Fruit fly (Drosophila melanogaster) whole organism, embryonic: ENCODE data around the gene CycG.

Experiments used
- BtbVII ChIP-seq: fragments of 200-800 bp; sonication (Bioruptor generic); optimal IDR thresholded peaks from 3 replicates; lab custom pipeline; 2017; ENCODE audit warnings: missing biosample characterization, mild to moderate bottlenecking, missing genetic modification characterization
- C15 ChIP-seq: fragments of 200-800 bp; sonication (Bioruptor generic); IDR thresholded peaks from 3 replicates; pipeline ENCODE4 v1.3.6; 2022; ENCODE audit warnings: missing biosample characterization, missing genetic modification characterization
- CG1024 ChIP-seq: fragments of 200-800 bp; sonication (Bioruptor generic); IDR thresholded peaks from 2 replicates; pipeline ENCODE4 v1.3.6; 2022; ENCODE audit warnings: missing biosample characterization, missing genetic modification characterization
- CG11723 ChIP-seq: fragments of 200-800 bp; sonication (Bioruptor generic); optimal IDR thresholded peaks from 2 replicates; lab custom pipeline; 2017; ENCODE audit warnings: missing biosample characterization, mild to moderate bottlenecking, missing genetic modification characterization
- CG1233 ChIP-seq: fragments of 200-800 bp; sonication (Bioruptor generic); optimal IDR thresholded peaks from 4 replicates; lab custom pipeline; 2018; ENCODE audit warnings: missing biosample characterization, mild to moderate bottlenecking, missing genetic modification characterization
- CG12942 ChIP-seq: fragments of 200-800 bp; sonication (Bioruptor generic); optimal IDR thresholded peaks from 3 replicates; lab custom pipeline; 2016; ENCODE audit warnings: missing biosample characterization, missing genetic modification characterization
- CG14710 ChIP-seq: fragments of 200-800 bp; sonication (Bioruptor generic); optimal IDR thresholded peaks from 3 replicates; lab custom pipeline; 2019; ENCODE audit warnings: missing biosample characterization, mild to moderate bottlenecking, missing genetic modification characterization, moderate library complexity
- CG18619 ChIP-seq: fragments of 200-800 bp; sonication (Bioruptor generic); optimal IDR thresholded peaks from 3 replicates; lab custom pipeline; 2017; ENCODE audit warnings: missing biosample characterization, mild to moderate bottlenecking, missing genetic modification characterization
- CG2120 ChIP-seq: fragments of 200-800 bp; sonication (Bioruptor generic); optimal IDR thresholded peaks from 3 replicates; lab custom pipeline; 2016; ENCODE audit warnings: missing biosample characterization, missing genetic modification characterization
- CG31365 ChIP-seq: fragments of 200-800 bp; sonication (Bioruptor generic); optimal IDR thresholded peaks from 2 replicates; lab custom pipeline; 2018; ENCODE audit warnings: missing biosample characterization, mild to moderate bottlenecking, missing genetic modification characterization
- CG32532 ChIP-seq: fragments of 200-800 bp; sonication (Bioruptor generic); IDR thresholded peaks from 2 replicates; pipeline ENCODE4 v1.3.6; 2022; ENCODE audit warnings: missing biosample characterization, missing genetic modification characterization
- CG34224 ChIP-seq: fragments of 200-800 bp; sonication (Bioruptor generic); IDR thresholded peaks from 3 replicates; pipeline ENCODE4 v1.3.6; 2022; ENCODE audit warnings: missing biosample characterization, missing genetic modification characterization; ENCODE audit not compliant: partially characterized antibody
- CG4404 ChIP-seq: fragments of 200-800 bp; sonication (Bioruptor generic); IDR thresholded peaks from 2 replicates; pipeline ENCODE4 v1.3.6; 2022; ENCODE audit warnings: missing biosample characterization, missing genetic modification characterization
- CG6175 ChIP-seq: fragments of 200-800 bp; sonication (Bioruptor generic); IDR thresholded peaks from 3 replicates; pipeline ENCODE4 v1.3.6; 2022; ENCODE audit warnings: missing biosample characterization, missing genetic modification characterization
- CG7987 ChIP-seq: fragments of 200-800 bp; sonication (Bioruptor generic); optimal IDR thresholded peaks from 2 replicates; lab custom pipeline; 2018; ENCODE audit warnings: missing biosample characterization, mild to moderate bottlenecking, missing genetic modification characterization, moderate library complexity
- CG8281 ChIP-seq: fragments of 200-800 bp; sonication (Bioruptor generic); optimal IDR thresholded peaks from 2 replicates; lab custom pipeline; 2018; ENCODE audit warnings: missing biosample characterization, mild to moderate bottlenecking, missing genetic modification characterization, moderate library complexity
- CG9797 ChIP-seq: fragments of 200-800 bp; sonication (Bioruptor generic); optimal IDR thresholded peaks from 3 replicates; lab custom pipeline; 2018; ENCODE audit warnings: missing biosample characterization, mild to moderate bottlenecking, missing genetic modification characterization
- Elba2 ChIP-seq: fragments of 200-800 bp; sonication (Bioruptor generic); optimal IDR thresholded peaks from 3 replicates; lab custom pipeline; 2016; ENCODE audit warnings: missing biosample characterization, missing genetic modification characterization
- HHEX ChIP-seq: fragments of 200-800 bp; sonication (Bioruptor generic); optimal IDR thresholded peaks from 3 replicates; lab custom pipeline; 2017; ENCODE audit warnings: missing biosample characterization, mild to moderate bottlenecking, missing genetic modification characterization, missing genetic modification reagents
- HLH3B ChIP-seq: fragments of 200-800 bp; sonication (Bioruptor generic); IDR thresholded peaks from 2 replicates; pipeline ENCODE4 v1.3.6; 2022; ENCODE audit warnings: missing biosample characterization, missing genetic modification characterization
- HLH54F ChIP-seq: fragments of 200-800 bp; sonication (Bioruptor generic); optimal IDR thresholded peaks from 3 replicates; lab custom pipeline; 2016; ENCODE audit warnings: missing biosample characterization, missing genetic modification characterization
- Hey ChIP-seq: fragments of 200-800 bp; sonication (Bioruptor generic); optimal IDR thresholded peaks from 3 replicates; lab custom pipeline; 2018; ENCODE audit warnings: missing biosample characterization, mild to moderate bottlenecking, missing genetic modification characterization
- Hr39 ChIP-seq: fragments of >200 bp; optimal IDR thresholded peaks from 2 replicates; lab custom pipeline; 2017
- Kr ChIP-seq: fragments of 200-800 bp; sonication (Bioruptor generic); optimal IDR thresholded peaks from 2 replicates; lab custom pipeline; 2017; ENCODE audit warnings: missing biosample characterization, mild to moderate bottlenecking, missing genetic modification characterization
- Mrtf ChIP-seq: fragments of 200-800 bp; sonication (Bioruptor generic); IDR thresholded peaks from 3 replicates; pipeline ENCODE4 v1.3.6; 2022; ENCODE audit warnings: missing biosample characterization, missing genetic modification characterization
- NC2β ChIP-seq: fragments of 200-800 bp; sonication (Bioruptor generic); optimal IDR thresholded peaks from 2 replicates; lab custom pipeline; 2016; ENCODE audit warnings: missing biosample characterization, missing genetic modification characterization
- NfI ChIP-seq: fragments of 200-800 bp; sonication (Bioruptor generic); optimal IDR thresholded peaks from 3 replicates; lab custom pipeline; 2018; ENCODE audit warnings: missing biosample characterization, mild to moderate bottlenecking, missing genetic modification characterization, moderate library complexity
- Rfx ChIP-seq: fragments of 200-800 bp; sonication (Bioruptor generic); IDR thresholded peaks from 2 replicates; pipeline ENCODE4 v1.3.6; 2022; ENCODE audit warnings: missing biosample characterization, missing genetic modification characterization
- Side ChIP-seq: fragments of 200-800 bp; sonication (Bioruptor generic); optimal IDR thresholded peaks from 2 replicates; lab custom pipeline; 2016; ENCODE audit warnings: missing biosample characterization, missing genetic modification characterization
- Taf1 ChIP-seq: fragments of 200-800 bp; sonication (Bioruptor generic); IDR thresholded peaks from 2 replicates; pipeline ENCODE4 v1.3.6; 2022; ENCODE audit warnings: missing biosample characterization, missing genetic modification characterization
- Xbp1 ChIP-seq: fragments of 200-800 bp; sonication (Bioruptor generic); optimal IDR thresholded peaks from 3 replicates; lab custom pipeline; 2016; ENCODE audit warnings: missing biosample characterization, mild to moderate bottlenecking, missing genetic modification characterization
- al ChIP-seq: fragments of 200-800 bp; sonication (Bioruptor generic); IDR thresholded peaks from 2 replicates; pipeline ENCODE4 v1.3.6; 2022; ENCODE audit warnings: missing biosample characterization, missing genetic modification characterization
- ara ChIP-seq: fragments of 200-800 bp; sonication (Bioruptor generic); IDR thresholded peaks from 2 replicates; pipeline ENCODE4 v1.3.6; 2022; ENCODE audit warnings: missing biosample characterization, missing genetic modification characterization
- cwo ChIP-seq: fragments of 200-800 bp; sonication (Bioruptor generic); optimal IDR thresholded peaks from 3 replicates; lab custom pipeline; 2017; ENCODE audit warnings: missing biosample characterization, missing genetic modification characterization, mild to moderate bottlenecking, moderate library complexity, missing genetic modification reagents
- danr ChIP-seq: fragments of 200-800 bp; sonication (Bioruptor generic); IDR thresholded peaks from 2 replicates; pipeline ENCODE4 v1.3.6; 2022; ENCODE audit warnings: missing biosample characterization, missing genetic modification characterization
- en ChIP-seq: fragments of 200-800 bp; sonication (Bioruptor generic); optimal IDR thresholded peaks from 2 replicates; lab custom pipeline; 2016; ENCODE audit warnings: missing biosample characterization, missing genetic modification characterization
- gem ChIP-seq: fragments of 200-800 bp; sonication (Bioruptor generic); optimal IDR thresholded peaks from 2 replicates; lab custom pipeline; 2019; ENCODE audit warnings: missing biosample characterization, mild to moderate bottlenecking, missing genetic modification characterization, moderate library complexity
- gt ChIP-seq: fragments of 200-800 bp; sonication (Bioruptor generic); IDR thresholded peaks from 2 replicates; pipeline ENCODE4 v1.3.6; 2022; ENCODE audit warnings: missing biosample characterization, missing genetic modification characterization
- ind ChIP-seq: fragments of 200-800 bp; sonication (Bioruptor generic); optimal IDR thresholded peaks from 3 replicates; lab custom pipeline; 2016; ENCODE audit warnings: missing biosample characterization, missing genetic modification characterization
- jumu ChIP-seq: fragments of 200-800 bp; sonication (Bioruptor generic); optimal IDR thresholded peaks from 3 replicates; lab custom pipeline; 2016; ENCODE audit warnings: missing biosample characterization, missing genetic modification characterization
- lab ChIP-seq: fragments of 200-800 bp; sonication (Bioruptor generic); optimal IDR thresholded peaks from 3 replicates; lab custom pipeline; 2017; ENCODE audit warnings: missing biosample characterization, missing genetic modification characterization, mild to moderate bottlenecking, moderate library complexity, missing genetic modification reagents
- mld ChIP-seq: fragments of 200-800 bp; sonication (Bioruptor generic); IDR thresholded peaks from 3 replicates; pipeline ENCODE4 v1.3.6; 2022; ENCODE audit warnings: missing biosample characterization, missing genetic modification characterization; ENCODE audit not compliant: partially characterized antibody
- prd ChIP-seq, 3 experiments: fragments of >200 bp in 2 of 3; fragments of 200-800 bp in 1 of 3; sonication (Bioruptor generic) in 1 of 3; optimal IDR thresholded peaks in 2 of 3; IDR thresholded peaks in 1 of 3; 2 replicates in 2 of 3; 3 replicates in 1 of 3; pipeline versions ENCODE4 v1.3.6 to Lab custom; 2017 to 2022; ENCODE audit warnings: missing biosample characterization in 1 of 3, missing genetic modification characterization in 1 of 3
- sens-2 ChIP-seq: fragments of 200-800 bp; sonication (Bioruptor generic); IDR thresholded peaks from 2 replicates; pipeline ENCODE4 v1.3.6; 2022; ENCODE audit warnings: missing biosample characterization, missing genetic modification characterization
- shn ChIP-seq: fragments of 200-800 bp; sonication (Bioruptor generic); optimal IDR thresholded peaks from 3 replicates; lab custom pipeline; 2016; ENCODE audit warnings: missing biosample characterization, missing genetic modification characterization
- slou ChIP-seq: fragments of 200-800 bp; sonication (Bioruptor generic); optimal IDR thresholded peaks from 3 replicates; lab custom pipeline; 2016; ENCODE audit warnings: missing biosample characterization, missing genetic modification characterization
- stwl ChIP-seq: fragments of 200-800 bp; sonication (Bioruptor generic); optimal IDR thresholded peaks from 3 replicates; lab custom pipeline; 2018; ENCODE audit warnings: missing biosample characterization, mild to moderate bottlenecking, missing genetic modification characterization, moderate library complexity
- tin ChIP-seq: fragments of 200-800 bp; sonication (Bioruptor generic); optimal IDR thresholded peaks from 3 replicates; lab custom pipeline; 2016; ENCODE audit warnings: missing biosample characterization, missing genetic modification characterization
- wor ChIP-seq: fragments of 200-800 bp; sonication (Bioruptor generic); IDR thresholded peaks from 2 replicates; pipeline ENCODE4 v1.3.6; 2022; ENCODE audit warnings: missing biosample characterization, missing genetic modification characterization
- yki ChIP-seq: fragments of >200 bp; optimal IDR thresholded peaks from 3 replicates; lab custom pipeline; 2018
- zf30C ChIP-seq: fragments of 200-800 bp; sonication (Bioruptor generic); optimal IDR thresholded peaks from 3 replicates; lab custom pipeline; 2018; ENCODE audit warnings: missing biosample characterization, mild to moderate bottlenecking, missing genetic modification characterization
- zfh2 ChIP-seq: fragments of 200-800 bp; sonication (Bioruptor generic); optimal IDR thresholded peaks from 2 replicates; lab custom pipeline; 2016; ENCODE audit warnings: missing biosample characterization, missing genetic modification characterization

Gene CycG

dm6 chr3R:31566738-31567137, 45.7 kb downstream of the CycG start (continued):
- TF ChIP-seq zf30C (GFP tag; lab: Kevin White, UChicago) (no peak), CG11723 (no peak), Taf1 (GFP tag; lab: Robert Waterston, UW) (no peak), CG9797 (GFP tag; lab: Kevin White, UChicago) (no peak), Kr (GFP tag; lab: Kevin White, UChicago) (no peak), Side (no peak), HLH3B (GFP tag; lab: Robert Waterston, UW) (peak; percentile 73), Rfx (peak; percentile 40; the same call in 1 of the 2 replicates), CG2120 (GFP tag; lab: Kevin White, UChicago) (no peak), cwo (GFP tag; lab: Kevin White, UChicago) (no peak), al (GFP tag; lab: Robert Waterston, UW) (no peak), CG18619 (GFP tag; lab: Kevin White, UChicago) (no peak), ara (GFP tag; lab: Robert Waterston, UW) (peak; percentile 80; the same call in 1 of the 2 replicates), CG12942 (GFP tag; lab: Kevin White, UChicago) (no peak), stwl (tag; lab: Kevin White, UChicago) (no peak), Xbp1 (peak; percentile 27), HHEX (GFP tag; lab: Kevin White, UChicago) (peak; percentile 9), CG4404 (GFP tag; lab: Robert Waterston, UW) (no peak; the same call in 1 of the 2 replicates), slou (GFP tag; lab: Kevin White, UChicago) (no peak), CG32532 (GFP tag; lab: Robert Waterston, UW) (no peak), gt (GFP tag; lab: Robert Waterston, UW) (no peak), wor (GFP tag; lab: Robert Waterston, UW) (peak; percentile 55; the same call in 1 of the 2 replicates), Mrtf (GFP tag; lab: Robert Waterston, UW) (peak; percentile 56; the same call in 1 of the 3 replicates), lab (GFP tag; lab: Kevin White, UChicago) (no peak), CG6175 (GFP tag; lab: Robert Waterston, UW) (no peak), CG1233 (peak; percentile 34), jumu (GFP tag; lab: Kevin White, UChicago) (no peak), Elba2 (GFP tag; lab: Kevin White, UChicago) (no peak), ind (peak; percentile 37), CG8281 (tag; lab: Kevin White, UChicago) (no peak), prd (optimal IDR thresholded peaks at IDR 0.05; lab: Kevin White, UChicago) (no peak), prd (GFP tag; IDR thresholded peaks at IDR 0.05; lab: Robert Waterston, UW) (peak; percentile 76; the same call in 1 of the 3 replicates), shn (GFP tag; lab: Kevin White, UChicago) (no peak), CG34224 (GFP tag; lab: Robert Waterston, UW) (no peak), CG14710 (peak; percentile 56), HLH54F (GFP tag; lab: Kevin White, UChicago) (no peak), CG7987 (GFP tag; lab: Kevin White, UChicago) (no peak), zfh2 (no peak), mld (GFP tag; lab: Robert Waterston, UW) (no peak), NC2β (no peak), yki (lab: Kevin White, UChicago) (no peak), CG31365 (tag; lab: Kevin White, UChicago) (no peak), en (GFP tag; lab: Kevin White, UChicago) (no peak), Hey (tag; lab: Kevin White, UChicago) (no peak), danr (peak; percentile 50; the same call in 1 of the 2 replicates), gem (peak; percentile 72), NfI (GFP tag; lab: Kevin White, UChicago) (peak; percentile 14), sens-2 (GFP tag; lab: Robert Waterston, UW) (peak; percentile 63; the same call in 1 of the 2 replicates), C15 (no peak), BtbVII (GFP tag; lab: Kevin White, UChicago) (no peak), Hr39 (lab: Kevin White, UChicago) (no peak), tin (GFP tag; lab: Kevin White, UChicago) (peak; percentile 6), CG1024 (GFP tag; lab: Robert Waterston, UW) (peak; percentile 54; the same call in 1 of the 2 replicates)
